Fruit fly (Drosophila melanogaster) whole organism, adult: ENCODE measurements around the gene CG13116.

Experiments used
- CG12768 ChIP-seq: fragments of 200-800 bp; sonication (Bioruptor generic); optimal IDR thresholded peaks from 2 replicates; lab custom pipeline; 2017; ENCODE audit warnings: missing biosample characterization, missing genetic modification characterization, mild to moderate bottlenecking, moderate library complexity, missing genetic modification reagents
- CG14711 ChIP-seq: fragments of 200-800 bp; sonication (Bioruptor generic); optimal IDR thresholded peaks from 2 replicates; lab custom pipeline; 2018; ENCODE audit warnings: missing biosample characterization, mild to moderate bottlenecking, missing genetic modification characterization, moderate library complexity
- CG1620 ChIP-seq: fragments of 200-800 bp; sonication (Bioruptor generic); optimal IDR thresholded peaks from 2 replicates; lab custom pipeline; 2016; ENCODE audit warnings: missing biosample characterization, missing genetic modification characterization
- CG5204 ChIP-seq: fragments of 200-800 bp; sonication (Bioruptor generic); optimal IDR thresholded peaks from 2 replicates; lab custom pipeline; 2016; ENCODE audit warnings: missing biosample characterization, missing genetic modification characterization
- CG7045 ChIP-seq: fragments of 200-800 bp; sonication (Bioruptor generic); optimal IDR thresholded peaks from 2 replicates; lab custom pipeline; 2017; ENCODE audit warnings: missing biosample characterization, mild to moderate bottlenecking, missing genetic modification characterization
- pad ChIP-seq: fragments of 200-800 bp; sonication (Bioruptor generic); optimal IDR thresholded peaks from 3 replicates; lab custom pipeline; 2017; ENCODE audit warnings: missing biosample characterization, missing genetic modification characterization, mild to moderate bottlenecking, moderate library complexity, missing genetic modification reagents
- tj ChIP-seq: fragments of 200-800 bp; sonication (Bioruptor generic); optimal IDR thresholded peaks from 3 replicates; lab custom pipeline; 2017; ENCODE audit warnings: missing biosample characterization, mild to moderate bottlenecking, missing genetic modification characterization, moderate library complexity

DNA sequence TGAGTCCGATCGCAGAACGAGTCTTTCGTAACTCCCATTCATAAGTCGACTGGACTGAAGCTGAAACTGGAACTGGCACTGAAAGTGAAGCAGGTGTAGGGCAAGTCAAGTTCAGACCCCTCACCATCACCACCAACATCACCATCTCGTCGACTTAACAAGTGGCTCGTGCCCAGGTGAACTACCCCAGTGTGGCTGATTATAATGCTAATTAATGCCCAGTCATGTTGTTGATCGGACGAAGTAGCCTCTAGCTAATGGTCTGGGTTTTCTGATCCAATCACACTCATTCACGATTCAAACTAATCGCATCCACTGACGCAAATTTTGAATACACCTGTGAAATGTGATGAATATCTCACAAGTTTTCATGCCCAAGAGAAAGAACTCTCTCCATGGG lies 949 bp upstream of the CG13116 start:
- no peak for TF ChIP-seq CG7045 (GFP tag; lab: Kevin White, UChicago)
- no peak for TF ChIP-seq CG14711
- no peak for TF ChIP-seq pad (GFP tag; lab: Kevin White, UChicago)
- TF ChIP-seq CG1620 (GFP tag; lab: Kevin White, UChicago) = no peak
- TF ChIP-seq tj (GFP tag; lab: Kevin White, UChicago) = no peak
- no peak for TF ChIP-seq CG12768 (GFP tag; lab: Kevin White, UChicago)
- no peak for TF ChIP-seq CG5204 (GFP tag; lab: Kevin White, UChicago)
